Fruit fly (Drosophila melanogaster) whole organism, prepupa: Measurements from ENCODE around the gene CG32815.
A peak's percentile ranks its signal among the peaks of the same experiment; 100 is the strongest.

Experiments used
- Blimp-1 ChIP-seq: fragments of 200-800 bp; sonication (Bioruptor generic); optimal IDR thresholded peaks from 3 replicates; lab custom pipeline; 2017; ENCODE audit warnings: missing biosample characterization, missing genetic modification characterization, mild to moderate bottlenecking, moderate library complexity, missing genetic modification reagents
- CG10669 ChIP-seq: fragments of 200-800 bp; sonication (Bioruptor generic); optimal IDR thresholded peaks from 3 replicates; lab custom pipeline; 2018; ENCODE audit warnings: missing biosample characterization, mild to moderate bottlenecking, missing genetic modification characterization, moderate library complexity
- CG11294 ChIP-seq: fragments of 200-800 bp; sonication (Bioruptor generic); IDR thresholded peaks from 2 replicates; pipeline ENCODE4 v1.3.6; 2022; ENCODE audit warnings: missing biosample characterization, missing genetic modification characterization
- CG11762 ChIP-seq: fragments of 200-800 bp; sonication (Bioruptor generic); optimal IDR thresholded peaks from 3 replicates; lab custom pipeline; 2016; ENCODE audit warnings: missing biosample characterization, missing genetic modification characterization; ENCODE audit not compliant: insufficient read depth
- CG11902 ChIP-seq: fragments of 200-800 bp; sonication (Bioruptor generic); optimal IDR thresholded peaks from 3 replicates; lab custom pipeline; 2016; ENCODE audit warnings: missing biosample characterization, missing genetic modification characterization
- CG15336 ChIP-seq: fragments of 200-800 bp; sonication (Bioruptor generic); IDR thresholded peaks from 2 replicates; pipeline ENCODE4 v1.3.6; 2022; ENCODE audit warnings: missing biosample characterization, missing genetic modification characterization
- CG1621 ChIP-seq: fragments of 200-800 bp; sonication (Bioruptor generic); optimal IDR thresholded peaks from 3 replicates; lab custom pipeline; 2018; ENCODE audit warnings: missing biosample characterization, mild to moderate bottlenecking, missing genetic modification characterization
- CG3032 ChIP-seq: fragments of 200-800 bp; optimal IDR thresholded peaks from 2 replicates; lab custom pipeline; 2019; ENCODE audit warnings: missing biosample characterization, mild to moderate bottlenecking, missing genetic modification characterization, moderate library complexity
- CG31627 ChIP-seq: fragments of 200-800 bp; sonication (Bioruptor generic); optimal IDR thresholded peaks from 3 replicates; lab custom pipeline; 2016; ENCODE audit warnings: missing biosample characterization, missing genetic modification characterization
- CG32006 ChIP-seq: fragments of 200-800 bp; sonication (Bioruptor generic); optimal IDR thresholded peaks from 3 replicates; lab custom pipeline; 2017; ENCODE audit warnings: missing biosample characterization, mild to moderate bottlenecking, missing genetic modification characterization
- CG34406 ChIP-seq: fragments of 200-800 bp; sonication (Bioruptor generic); optimal IDR thresholded peaks from 3 replicates; lab custom pipeline; 2016; ENCODE audit warnings: missing biosample characterization, missing genetic modification characterization
- CG3919 ChIP-seq: fragments of 200-800 bp; sonication (Bioruptor generic); optimal IDR thresholded peaks from 3 replicates; lab custom pipeline; 2016; ENCODE audit warnings: missing biosample characterization, missing genetic modification characterization
- CG4318 ChIP-seq: fragments of 200-800 bp; sonication (Bioruptor generic); optimal IDR thresholded peaks from 3 replicates; lab custom pipeline; 2017; ENCODE audit warnings: missing biosample characterization, mild to moderate bottlenecking, missing genetic modification characterization
- CG6276 ChIP-seq: fragments of 200-800 bp; sonication (Bioruptor generic); optimal IDR thresholded peaks from 2 replicates; lab custom pipeline; 2017; ENCODE audit warnings: missing biosample characterization, mild to moderate bottlenecking, missing genetic modification characterization
- CG6792 ChIP-seq: fragments of 200-800 bp; sonication (Bioruptor generic); optimal IDR thresholded peaks from 3 replicates; lab custom pipeline; 2016; ENCODE audit warnings: missing biosample characterization, missing genetic modification characterization
- CG6854 ChIP-seq: fragments of 200-800 bp; sonication (Bioruptor generic); optimal IDR thresholded peaks from 2 replicates; lab custom pipeline; 2017; ENCODE audit warnings: missing biosample characterization, mild to moderate bottlenecking, missing genetic modification characterization
- CG8319 ChIP-seq: fragments of 200-800 bp; sonication (Bioruptor generic); optimal IDR thresholded peaks from 3 replicates; lab custom pipeline; 2016; ENCODE audit warnings: missing biosample characterization, missing genetic modification characterization
- CG8632 ChIP-seq: fragments of 200-800 bp; sonication (Bioruptor generic); optimal IDR thresholded peaks from 3 replicates; lab custom pipeline; 2016; ENCODE audit warnings: missing biosample characterization, missing genetic modification characterization
- CG9139 ChIP-seq: fragments of 200-800 bp; sonication (Bioruptor generic); optimal IDR thresholded peaks from 3 replicates; lab custom pipeline; 2017; ENCODE audit warnings: missing biosample characterization, mild to moderate bottlenecking, missing genetic modification characterization
- Eip78C ChIP-seq: fragments of 200-800 bp; sonication (Bioruptor generic); peaks from one replicate; lab custom pipeline; 2016; ENCODE audit warnings: missing biosample characterization, missing genetic modification characterization
- Hr39 ChIP-seq: fragments of 200-800 bp; sonication (Bioruptor generic); optimal IDR thresholded peaks from 2 replicates; lab custom pipeline; 2016; ENCODE audit warnings: missing biosample characterization, missing genetic modification characterization
- Hr4 ChIP-seq: fragments of 200-800 bp; sonication (Bioruptor generic); optimal IDR thresholded peaks from 3 replicates; lab custom pipeline; 2016; ENCODE audit warnings: missing biosample characterization, missing genetic modification characterization
- Met ChIP-seq: fragments of 200-800 bp; sonication (Bioruptor generic); optimal IDR thresholded peaks from 3 replicates; lab custom pipeline; 2016; ENCODE audit warnings: missing biosample characterization, missing genetic modification characterization
- Smox ChIP-seq: fragments of 200-800 bp; sonication (Bioruptor generic); optimal IDR thresholded peaks from 3 replicates; lab custom pipeline; 2016; ENCODE audit warnings: missing biosample characterization, missing genetic modification characterization
- Sox102F ChIP-seq: fragments of 200-800 bp; sonication (Bioruptor generic); optimal IDR thresholded peaks from 2 replicates; lab custom pipeline; 2016; ENCODE audit warnings: missing biosample characterization, mild to moderate bottlenecking, missing genetic modification characterization
- Sox15 ChIP-seq: fragments of 200-800 bp; sonication (Bioruptor generic); optimal IDR thresholded peaks from 3 replicates; lab custom pipeline; 2016; ENCODE audit warnings: missing biosample characterization, missing genetic modification characterization
- achi ChIP-seq: fragments of 200-800 bp; sonication (Bioruptor generic); optimal IDR thresholded peaks from 3 replicates; lab custom pipeline; 2016; ENCODE audit warnings: missing biosample characterization, missing genetic modification characterization
- acj6 ChIP-seq: fragments of 200-800 bp; sonication (Bioruptor generic); optimal IDR thresholded peaks from 3 replicates; lab custom pipeline; 2016; ENCODE audit warnings: missing biosample characterization, missing genetic modification characterization
- cyc ChIP-seq: fragments of 200-800 bp; sonication (Bioruptor generic); optimal IDR thresholded peaks from 3 replicates; lab custom pipeline; 2016; ENCODE audit warnings: missing biosample characterization, missing genetic modification characterization
- dsx ChIP-seq: fragments of 200-800 bp; optimal IDR thresholded peaks from 3 replicates; lab custom pipeline; 2019; ENCODE audit warnings: missing biosample characterization, mild to moderate bottlenecking, missing genetic modification characterization, moderate library complexity; ENCODE audit not compliant: poor library complexity, severe bottlenecking
- eg ChIP-seq: fragments of 200-800 bp; sonication (Bioruptor generic); IDR thresholded peaks from 3 replicates; pipeline ENCODE4 v1.3.6; 2022; ENCODE audit warnings: missing biosample characterization, missing genetic modification characterization
- esn ChIP-seq: fragments of 200-800 bp; sonication (Bioruptor generic); optimal IDR thresholded peaks from 2 replicates; lab custom pipeline; 2016; ENCODE audit warnings: missing biosample characterization, mild to moderate bottlenecking, missing genetic modification characterization, moderate library complexity
- fkh ChIP-seq: fragments of 200-800 bp; sonication (Bioruptor generic); optimal IDR thresholded peaks from 3 replicates; lab custom pipeline; 2017; ENCODE audit warnings: missing biosample characterization, mild to moderate bottlenecking, missing genetic modification characterization, moderate library complexity
- lz ChIP-seq: fragments of 200-800 bp; sonication (Bioruptor generic); optimal IDR thresholded peaks from 3 replicates; lab custom pipeline; 2016; ENCODE audit warnings: missing biosample characterization, missing genetic modification characterization
- svp ChIP-seq: fragments of 200-800 bp; sonication (Bioruptor generic); peaks from one replicate; lab custom pipeline; 2016; ENCODE audit warnings: missing biosample characterization, missing genetic modification characterization
- topi ChIP-seq: fragments of 200-800 bp; sonication (Bioruptor generic); optimal IDR thresholded peaks from 3 replicates; lab custom pipeline; 2016; ENCODE audit warnings: missing biosample characterization, missing genetic modification characterization
- vri ChIP-seq: fragments of 200-800 bp; sonication (Bioruptor generic); optimal IDR thresholded peaks from 3 replicates; lab custom pipeline; 2016; ENCODE audit warnings: missing biosample characterization, mild to moderate bottlenecking, missing genetic modification characterization

Gene CG32815

DNA sequence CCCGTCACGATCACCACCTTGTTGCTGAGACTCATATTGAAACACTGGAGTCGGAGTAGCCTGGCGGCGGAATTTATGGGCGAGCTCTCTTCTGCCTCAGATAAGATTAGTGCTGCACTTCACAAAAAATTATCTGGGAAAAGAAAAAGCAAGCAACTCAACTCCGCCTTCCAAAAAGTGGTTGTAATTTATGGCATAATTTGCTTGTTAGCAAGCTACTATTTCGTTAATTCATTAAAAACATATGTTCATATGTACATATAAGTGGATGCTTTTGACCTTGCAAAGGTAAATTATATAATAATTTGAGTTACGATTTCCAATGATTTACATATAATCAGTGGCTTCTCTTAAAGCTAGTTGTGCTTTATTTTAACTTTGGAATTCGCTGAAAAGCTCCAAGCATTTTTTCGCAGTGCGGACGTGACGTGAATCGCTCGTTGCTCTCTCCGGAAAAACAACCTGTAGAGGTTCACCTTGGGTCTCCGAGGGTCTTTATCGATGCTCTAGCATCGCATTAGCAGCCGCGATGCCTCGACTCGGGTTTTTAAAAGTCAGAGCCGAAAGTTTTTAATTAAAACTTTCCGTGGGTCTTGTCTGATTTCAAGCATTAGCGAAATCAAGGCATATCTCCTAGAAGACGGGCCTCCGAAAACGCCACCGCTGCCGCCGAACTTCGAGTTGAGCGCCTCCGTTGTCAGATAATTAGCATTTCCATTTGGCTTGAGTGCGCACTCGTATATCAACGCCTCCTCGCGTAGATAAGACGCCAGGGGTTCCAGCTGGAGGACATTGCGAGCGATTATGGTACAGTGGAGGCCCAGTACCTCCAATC is 15.4 kb downstream of the CG32815 start, which contains the start of gene CG3699 (continued):
- TF ChIP-seq fkh (peak; percentile 0), CG11902 (peak; percentile 30), Sox15 (GFP tag; lab: Kevin White, UChicago) (peak; percentile 35), CG9139 (no peak), Blimp-1 (GFP tag; lab: Kevin White, UChicago) (no peak), CG8632 (GFP tag; lab: Kevin White, UChicago) (peak; percentile 17), acj6 (GFP tag; lab: Kevin White, UChicago) (peak; percentile 43), CG3032 (peak; percentile 45), lz (GFP tag; lab: Kevin White, UChicago) (peak; percentile 65)

DNA sequence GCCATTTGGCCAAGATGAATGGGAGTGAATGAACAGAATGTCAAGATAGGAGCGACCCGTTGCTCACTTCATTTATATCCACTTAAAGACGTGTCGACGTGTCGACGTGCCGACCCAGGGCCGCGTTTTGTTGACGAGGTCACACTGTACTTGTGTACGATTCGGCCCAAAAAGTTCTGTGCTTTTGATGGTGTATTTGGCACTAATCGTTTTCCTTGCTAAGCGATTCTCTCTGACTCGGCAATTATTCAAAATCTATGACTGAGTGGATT is 16.0 kb downstream of the CG32815 start:
- no peak for TF ChIP-seq acj6 (GFP tag; lab: Kevin White, UChicago)
- peak; percentile 3 for TF ChIP-seq topi
- no peak for TF ChIP-seq CG8319 (GFP tag; lab: Kevin White, UChicago)
- peak; percentile 34 for TF ChIP-seq cyc (GFP tag; lab: Kevin White, UChicago)
- TF ChIP-seq CG3032, result no peak
- no peak for TF ChIP-seq CG4318 (GFP tag; lab: Kevin White, UChicago)
- no peak for TF ChIP-seq CG11294 (GFP tag; lab: Robert Waterston, UW)
- TF ChIP-seq CG10669 (GFP tag; lab: Kevin White, UChicago), result no peak
- TF ChIP-seq lz (GFP tag; lab: Kevin White, UChicago), result peak; percentile 6
- TF ChIP-seq Hr39 (GFP tag; lab: Kevin White, UChicago), result peak; percentile 55
- no peak for TF ChIP-seq vri (GFP tag; lab: Kevin White, UChicago)
- TF ChIP-seq Hr4 (GFP tag; lab: Kevin White, UChicago), result no peak
- TF ChIP-seq Smox (GFP tag; lab: Kevin White, UChicago), result peak; percentile 20
- no peak for TF ChIP-seq CG8632 (GFP tag; lab: Kevin White, UChicago)
- peak; percentile 1 for TF ChIP-seq svp (GFP tag; lab: Kevin White, UChicago)
- TF ChIP-seq CG15336 (GFP tag; lab: Robert Waterston, UW), result no peak
- TF ChIP-seq Sox102F, result no peak
- TF ChIP-seq CG31627 (GFP tag; lab: Kevin White, UChicago), result peak; percentile 45
- TF ChIP-seq CG34406 (GFP tag; lab: Kevin White, UChicago), result no peak
- TF ChIP-seq Eip78C, result peak; percentile 38
- TF ChIP-seq CG6276 (GFP tag; lab: Kevin White, UChicago), result no peak
- peak; percentile 31 for TF ChIP-seq Met
- TF ChIP-seq, all 60 proteins: peak for 9

DNA sequence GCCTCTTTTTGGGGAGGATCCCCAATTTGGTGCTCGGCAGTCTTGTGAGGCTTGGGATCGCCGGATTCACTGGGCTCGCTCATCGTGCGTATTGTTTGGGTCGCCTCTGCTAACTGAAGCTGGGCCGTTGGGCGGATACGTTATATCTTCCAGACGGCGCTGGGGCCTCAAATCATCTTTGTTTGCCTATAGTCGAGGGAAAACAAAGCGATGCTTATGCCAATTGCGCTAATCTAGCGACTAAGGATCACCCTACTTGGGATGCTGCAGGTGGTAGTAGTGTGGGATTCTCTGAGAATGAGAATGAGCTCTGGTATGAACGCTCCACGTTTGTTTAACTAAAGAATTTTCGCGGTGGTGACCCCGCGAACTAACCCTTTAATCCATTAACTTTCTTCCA is 19.5 kb downstream of the CG32815 start, which contains the start of gene CG3690:
Gene CG3690 (minus strand): TSS at position 101 of the 400 bp plus-strand sequence.
- TF ChIP-seq CG8319 (GFP tag; lab: Kevin White, UChicago) (no peak), CG15336 (GFP tag; lab: Robert Waterston, UW) (no peak), CG3919 (GFP tag; lab: Kevin White, UChicago) (no peak), Hr4 (GFP tag; lab: Kevin White, UChicago) (no peak), esn (GFP tag; lab: Kevin White, UChicago) (no peak), CG1621 (no peak), acj6 (GFP tag; lab: Kevin White, UChicago) (no peak), achi (GFP tag; lab: Kevin White, UChicago) (no peak), CG11902 (no peak), CG32006 (GFP tag; lab: Kevin White, UChicago) (no peak), CG34406 (GFP tag; lab: Kevin White, UChicago) (no peak), CG6792 (no peak), CG6854 (no peak), Eip78C (no peak), eg (GFP tag; lab: Robert Waterston, UW) (no peak), Sox102F (no peak), CG31627 (GFP tag; lab: Kevin White, UChicago) (no peak), dsx (GFP tag; lab: Kevin White, UChicago) (no peak), CG11762 (no peak)
